Fruit fly (Drosophila melanogaster) whole organism, embryonic: ENCODE results near the gene mRpL19.

Experiments used
- CG10274 ChIP-seq: fragments of 200-800 bp; sonication (Bioruptor generic); optimal IDR thresholded peaks from 3 replicates; lab custom pipeline; 2017; ENCODE audit warnings: missing biosample characterization, mild to moderate bottlenecking, missing genetic modification characterization
- CG1792 ChIP-seq: fragments of 200-800 bp; sonication (Bioruptor generic); optimal IDR thresholded peaks from 2 replicates; lab custom pipeline; 2016; ENCODE audit warnings: missing biosample characterization, missing genetic modification characterization
- CG3847 ChIP-seq: fragments of 200-800 bp; sonication (Bioruptor generic); IDR thresholded peaks from 2 replicates; pipeline ENCODE4 v1.3.6; 2022; ENCODE audit warnings: missing biosample characterization, missing genetic modification characterization
- CG3995 ChIP-seq: fragments of 200-800 bp; sonication (Bioruptor generic); optimal IDR thresholded peaks from 3 replicates; lab custom pipeline; 2016; ENCODE audit warnings: missing biosample characterization, missing genetic modification characterization
- CG4328 ChIP-seq: fragments of 200-800 bp; sonication (Bioruptor generic); optimal IDR thresholded peaks from 3 replicates; lab custom pipeline; 2017; ENCODE audit warnings: missing biosample characterization, missing genetic modification reagents, missing genetic modification characterization
- Hr39 ChIP-seq: fragments of >200 bp; optimal IDR thresholded peaks from 2 replicates; lab custom pipeline; 2017
- bowl ChIP-seq: fragments of 200-800 bp; sonication (Bioruptor generic); IDR thresholded peaks from 2 replicates; pipeline ENCODE4 v1.3.6; 2022; ENCODE audit warnings: missing biosample characterization, missing genetic modification characterization
- ci ChIP-seq: fragments of 200-800 bp; sonication (Bioruptor generic); IDR thresholded peaks from 3 replicates; pipeline ENCODE4 v1.3.6; 2022; ENCODE audit warnings: missing biosample characterization, missing genetic modification characterization
- hbn ChIP-seq: fragments of 200-800 bp; sonication (Bioruptor generic); IDR thresholded peaks from 2 replicates; pipeline ENCODE4 v1.3.6; 2022; ENCODE audit warnings: missing biosample characterization, missing genetic modification characterization; ENCODE audit not compliant: partially characterized antibody
- nerfin-2 ChIP-seq: fragments of 200-800 bp; sonication (Bioruptor generic); IDR thresholded peaks from 2 replicates; pipeline ENCODE4 v1.3.6; 2022; ENCODE audit warnings: missing biosample characterization, missing genetic modification characterization; ENCODE audit not compliant: partially characterized antibody
- sug ChIP-seq: fragments of 200-800 bp; optimal IDR thresholded peaks from 2 replicates; lab custom pipeline; 2019; ENCODE audit warnings: missing biosample characterization, mild to moderate bottlenecking, missing genetic modification characterization, moderate library complexity
- unpg ChIP-seq: fragments of 200-800 bp; sonication (Bioruptor generic); optimal IDR thresholded peaks from 3 replicates; lab custom pipeline; 2018; ENCODE audit warnings: missing biosample characterization, mild to moderate bottlenecking, missing genetic modification characterization, moderate library complexity

DNA sequence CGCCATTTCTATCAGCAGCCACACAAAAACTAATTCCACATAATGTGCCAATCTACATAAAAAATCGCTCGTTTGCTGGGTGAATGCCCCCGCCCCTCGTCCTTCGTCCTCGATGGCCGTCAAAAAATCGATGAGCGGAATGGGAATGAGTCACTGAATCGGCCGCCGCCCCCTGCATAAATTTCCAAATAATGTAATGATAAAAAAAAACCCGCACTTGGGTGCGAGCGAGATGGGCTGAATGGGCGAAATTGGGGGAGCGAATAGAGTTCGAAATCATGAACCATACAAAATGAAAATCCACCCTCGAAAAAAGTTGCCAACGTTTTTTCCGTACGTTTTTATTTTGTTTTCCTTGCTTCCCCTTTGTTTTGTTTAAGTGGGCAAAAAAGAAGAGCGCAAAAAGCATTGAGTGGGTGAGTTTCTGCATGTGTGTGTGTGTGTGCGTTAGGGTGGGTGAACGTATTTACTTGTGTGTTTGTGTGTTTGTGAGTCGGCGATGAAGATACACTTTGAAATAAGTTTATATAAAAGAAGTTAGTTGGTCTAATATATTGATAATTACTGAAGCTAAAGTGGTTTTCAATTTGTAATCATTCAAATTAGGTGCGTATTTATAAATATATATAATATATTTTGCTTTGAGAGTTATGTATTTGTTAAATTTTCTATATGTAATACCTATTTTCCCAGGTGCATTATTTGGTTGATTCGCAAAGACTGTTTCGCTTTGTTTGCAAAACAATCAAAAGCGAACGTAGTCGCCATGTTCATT lies 31.6 kb downstream of the mRpL19 start:
- TF ChIP-seq CG3847: no peak
- TF ChIP-seq CG1792 (GFP tag; lab: Kevin White, UChicago): no peak
- TF ChIP-seq ci: no peak
- TF ChIP-seq sug (tag; lab: Kevin White, UChicago): no peak
- no peak for TF ChIP-seq CG10274 (GFP tag; lab: Kevin White, UChicago)
- no peak for TF ChIP-seq Hr39 (lab: Kevin White, UChicago)
- no peak for TF ChIP-seq nerfin-2 (GFP tag; lab: Robert Waterston, UW)
- no peak for TF ChIP-seq hbn
- TF ChIP-seq unpg (GFP tag; lab: Kevin White, UChicago): no peak
- TF ChIP-seq bowl (GFP tag; lab: Robert Waterston, UW): no peak
- no peak for TF ChIP-seq CG4328 (GFP tag; lab: Kevin White, UChicago)
- no peak for TF ChIP-seq CG3995 (GFP tag; lab: Kevin White, UChicago)
